Worm (Caenorhabditis elegans): ENCODE data around the gene str-116.
"Not testable (repeated sequence)": the region's sequence is repeated elsewhere in the genome, so short reads cannot be mapped to it uniquely, and the experiment has no call there.

The str-116 gene

DNA sequence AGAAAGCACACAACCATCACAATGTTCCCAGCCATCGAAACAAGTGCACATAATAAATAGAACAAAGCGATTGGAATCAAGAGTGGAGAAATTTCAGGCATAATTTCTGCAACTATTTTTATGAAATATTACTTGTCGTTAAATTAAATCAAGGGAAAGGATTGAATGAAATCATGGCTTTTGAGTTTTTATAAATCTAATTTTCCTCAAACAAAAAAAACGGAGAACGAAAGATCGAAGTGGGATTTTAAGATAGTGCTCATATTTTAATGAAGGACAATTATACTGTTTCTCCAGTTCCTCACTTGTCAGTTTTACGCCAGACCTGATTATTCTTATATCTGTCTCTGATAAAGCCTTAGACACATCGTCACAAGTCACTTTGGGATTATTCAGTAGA, 14.4 kb upstream of the str-116 start, which contains the start of gene srsx-33:
Gene srsx-33 (minus strand): TSS at position 101 of the 400 bp plus-strand sequence.
- no peak for TF ChIP-seq unc-62 (GFP tag; optimal IDR thresholded peaks at IDR 0.05)

DNA sequence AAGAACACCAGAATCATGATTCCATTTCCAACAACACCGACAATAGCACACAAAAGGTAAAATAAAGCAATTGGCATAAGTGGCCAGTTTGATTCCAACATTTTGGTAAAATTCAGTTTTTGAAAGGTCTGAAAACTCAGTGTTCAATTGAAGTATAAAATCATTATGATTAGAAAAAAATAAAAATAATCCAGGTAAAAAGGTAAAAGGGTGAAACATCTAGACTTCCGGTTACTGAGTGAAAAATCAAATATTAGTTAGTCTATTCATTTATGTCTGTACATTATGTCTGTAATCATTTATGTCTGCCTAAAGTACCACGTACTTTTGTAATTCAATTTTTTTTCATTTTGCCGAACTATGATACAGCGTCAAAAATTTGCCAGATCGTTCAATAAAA, 11.8 kb upstream of the str-116 start, which contains the start of gene srsx-31:
Gene srsx-31 (minus strand): TSS at position 101 of the 400 bp plus-strand sequence.
- TF ChIP-seq unc-62 (GFP tag; optimal IDR thresholded peaks at IDR 0.05), result no peak

DNA sequence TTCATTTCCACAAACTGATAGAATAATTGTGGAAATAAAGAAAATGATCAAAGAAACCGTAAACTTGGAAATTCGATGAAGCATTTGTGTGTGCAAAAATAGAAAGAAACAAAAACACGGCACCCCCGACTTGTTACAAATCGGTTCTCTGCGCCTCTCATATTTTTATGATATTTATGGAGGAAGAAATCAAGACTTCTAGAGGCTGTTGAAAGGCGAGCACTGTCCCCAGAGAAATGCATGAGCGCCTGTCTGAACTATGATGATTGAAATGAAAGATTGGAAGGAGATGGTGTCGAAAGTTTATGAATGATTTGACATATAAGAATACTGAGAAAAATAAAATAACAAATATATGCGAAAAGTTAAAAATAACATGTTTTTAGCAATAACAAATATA, 7.9 kb upstream of the str-116 start, which contains the start of gene lgc-36:
Gene lgc-36 (minus strand): TSS at position 101 of the 400 bp plus-strand sequence.
- TF ChIP-seq unc-62 (GFP tag; optimal IDR thresholded peaks at IDR 0.05), result no peak

DNA sequence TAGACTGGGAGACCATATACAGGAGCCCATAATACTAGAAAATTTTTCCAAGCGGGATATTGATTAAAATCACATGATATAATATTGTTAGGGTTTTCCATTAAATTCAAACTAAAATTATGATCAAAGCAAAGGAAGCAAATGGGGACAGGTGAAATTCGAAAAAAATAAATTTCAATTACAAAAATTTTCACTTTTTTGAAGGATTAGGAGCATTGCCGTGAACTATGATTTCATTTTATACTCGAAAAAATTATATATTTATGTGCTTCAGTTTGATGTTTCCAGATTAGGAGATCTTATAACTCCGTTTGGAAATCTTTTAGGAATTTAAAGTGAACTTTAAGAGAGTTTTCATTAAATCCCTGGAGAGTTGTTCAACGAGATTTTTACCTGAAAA, 6.2 kb upstream of the str-116 start, which contains the start of gene F07B10.7:
Gene F07B10.7 (minus strand): TSS at position 101 of the 400 bp plus-strand sequence.
- no peak for TF ChIP-seq unc-62 (GFP tag; optimal IDR thresholded peaks at IDR 0.05)

DNA sequence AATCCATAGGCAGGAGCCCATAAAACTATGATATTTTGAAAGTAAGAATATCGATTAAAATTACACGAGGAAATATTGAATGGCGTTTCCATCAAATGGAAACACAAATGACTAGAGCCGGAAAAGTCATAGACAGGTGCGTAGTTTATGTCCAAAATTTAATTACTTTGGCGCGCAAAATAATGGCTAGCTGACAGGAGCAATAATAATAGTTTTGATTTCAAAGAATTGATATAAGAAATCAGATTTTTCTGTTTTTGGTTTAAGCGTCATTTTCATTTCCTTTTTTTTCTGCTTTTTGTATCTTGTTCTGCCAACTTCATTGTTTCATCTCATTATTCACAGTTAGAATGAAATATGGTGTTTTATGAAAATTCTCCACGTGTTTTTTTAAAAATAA, 3.8 kb upstream of the str-116 start, which contains the start of gene F07B10.4:
Gene F07B10.4 (minus strand): TSS at position 101 of the 400 bp plus-strand sequence.
- TF ChIP-seq unc-62 (GFP tag; optimal IDR thresholded peaks at IDR 0.05), result no peak

DNA sequence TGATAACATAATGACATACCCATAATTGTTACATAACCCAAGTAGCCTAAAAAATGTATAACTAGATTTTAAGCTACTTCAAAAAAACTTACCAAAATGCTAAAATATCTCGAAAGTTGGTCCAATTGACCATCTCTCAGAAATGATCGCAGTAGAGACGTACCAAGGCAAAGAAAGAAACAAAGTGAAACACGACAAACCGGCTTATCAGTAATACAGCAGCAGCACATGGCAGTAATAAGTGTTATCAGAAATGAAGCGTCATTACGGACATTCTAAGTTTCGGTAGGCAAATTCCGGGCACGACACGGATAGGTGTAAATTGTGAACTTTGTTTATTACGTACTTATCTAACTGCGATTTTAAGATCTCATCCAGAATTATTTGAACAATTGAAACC, 1.3 kb upstream of the str-116 start, which contains the start of gene cln-3.1:
Gene cln-3.1 (minus strand): TSS at position 171 of the 400 bp plus-strand sequence.
- TF ChIP-seq unc-62 (GFP tag; optimal IDR thresholded peaks at IDR 0.05), result no peak

DNA sequence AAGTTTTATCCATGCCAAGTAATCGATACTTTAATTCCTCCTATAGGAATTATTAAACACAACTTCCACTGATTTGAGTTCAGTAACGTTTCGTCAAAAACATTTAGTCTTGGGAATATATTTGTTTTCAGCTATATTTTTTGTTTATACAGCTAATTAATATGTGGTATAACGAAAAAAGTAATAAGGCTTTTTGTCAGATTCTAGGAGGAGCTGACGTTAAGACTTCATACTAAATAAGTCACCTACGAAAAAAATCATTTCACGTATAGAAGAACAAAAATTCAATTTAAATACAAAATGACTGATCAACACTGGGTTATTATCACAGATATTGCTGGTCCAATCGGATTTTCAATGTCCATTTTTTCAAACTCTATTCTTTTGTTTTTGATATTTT, 2.0 kb downstream of the str-116 start, which contains the start of gene str-115:
Gene str-115 (plus strand): TSS at position 301 of the 400 bp plus-strand sequence.
- TF ChIP-seq unc-62 (GFP tag; optimal IDR thresholded peaks at IDR 0.05), result no peak

DNA sequence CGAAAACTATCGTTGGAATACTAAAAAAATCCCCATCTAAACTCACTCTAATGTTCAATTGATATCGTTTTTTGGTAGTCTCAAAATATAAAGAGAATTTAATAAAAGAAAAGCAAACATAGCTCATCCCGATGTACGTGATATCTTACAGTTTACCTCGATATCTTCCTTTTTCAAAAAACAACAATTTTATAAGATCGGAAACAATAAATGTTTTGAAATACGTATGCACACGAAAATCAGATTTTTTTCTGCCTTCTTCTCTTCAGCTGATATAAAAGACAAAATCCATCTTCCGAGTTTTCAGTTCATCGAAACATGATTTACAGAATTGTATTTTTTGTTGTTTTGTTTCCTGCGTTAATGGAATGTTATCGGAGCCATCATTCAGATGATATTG, 4.3 kb downstream of the str-116 start, which contains the start of gene clec-222:
Gene clec-222 (plus strand): TSS at position 301 of the 400 bp plus-strand sequence.
- no peak for TF ChIP-seq unc-62 (GFP tag; optimal IDR thresholded peaks at IDR 0.05)

DNA sequence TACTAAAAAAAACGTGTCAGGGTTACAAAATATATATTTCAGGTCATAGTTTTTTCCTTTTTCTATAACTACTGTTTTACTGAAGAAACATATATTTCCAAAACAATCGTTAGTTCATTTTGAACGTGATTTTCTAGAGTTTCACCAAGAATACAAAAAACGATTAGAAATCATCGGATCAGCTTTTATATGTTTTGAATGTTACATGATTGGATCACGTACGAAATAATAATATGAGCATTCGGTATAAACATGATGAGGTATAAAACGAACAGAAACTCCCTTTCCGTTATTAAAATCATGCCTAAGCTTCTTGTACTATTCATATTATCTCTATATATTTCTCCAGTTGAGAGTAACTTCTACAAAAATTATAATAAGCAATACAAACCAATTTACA, 6.1 kb downstream of the str-116 start, which contains the start of gene clec-223:
Gene clec-223 (plus strand): TSS at position 301 of the 400 bp plus-strand sequence.
- no peak for TF ChIP-seq unc-62 (GFP tag; optimal IDR thresholded peaks at IDR 0.05)

DNA sequence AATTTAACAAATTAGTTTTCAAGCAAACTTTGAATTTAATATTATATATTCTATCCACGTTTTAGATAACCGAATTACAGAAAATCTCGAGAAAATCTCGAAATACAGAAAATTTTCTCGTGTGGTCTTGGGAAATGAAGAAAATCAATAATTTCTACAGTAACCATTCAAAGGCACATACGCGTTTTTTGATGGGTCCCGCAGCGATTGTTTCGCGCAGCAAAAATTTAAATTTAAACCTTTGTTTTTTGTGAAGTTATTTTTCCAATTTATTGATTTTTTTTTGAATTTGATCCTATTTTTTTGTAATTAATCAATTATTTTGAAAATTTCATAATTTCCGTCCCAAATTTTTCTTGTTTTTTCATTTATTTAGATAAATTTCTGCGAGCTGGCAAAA, 12.8 kb downstream of the str-116 start:
- no peak for TF ChIP-seq unc-62 (GFP tag; optimal IDR thresholded peaks at IDR 0.05)

DNA sequence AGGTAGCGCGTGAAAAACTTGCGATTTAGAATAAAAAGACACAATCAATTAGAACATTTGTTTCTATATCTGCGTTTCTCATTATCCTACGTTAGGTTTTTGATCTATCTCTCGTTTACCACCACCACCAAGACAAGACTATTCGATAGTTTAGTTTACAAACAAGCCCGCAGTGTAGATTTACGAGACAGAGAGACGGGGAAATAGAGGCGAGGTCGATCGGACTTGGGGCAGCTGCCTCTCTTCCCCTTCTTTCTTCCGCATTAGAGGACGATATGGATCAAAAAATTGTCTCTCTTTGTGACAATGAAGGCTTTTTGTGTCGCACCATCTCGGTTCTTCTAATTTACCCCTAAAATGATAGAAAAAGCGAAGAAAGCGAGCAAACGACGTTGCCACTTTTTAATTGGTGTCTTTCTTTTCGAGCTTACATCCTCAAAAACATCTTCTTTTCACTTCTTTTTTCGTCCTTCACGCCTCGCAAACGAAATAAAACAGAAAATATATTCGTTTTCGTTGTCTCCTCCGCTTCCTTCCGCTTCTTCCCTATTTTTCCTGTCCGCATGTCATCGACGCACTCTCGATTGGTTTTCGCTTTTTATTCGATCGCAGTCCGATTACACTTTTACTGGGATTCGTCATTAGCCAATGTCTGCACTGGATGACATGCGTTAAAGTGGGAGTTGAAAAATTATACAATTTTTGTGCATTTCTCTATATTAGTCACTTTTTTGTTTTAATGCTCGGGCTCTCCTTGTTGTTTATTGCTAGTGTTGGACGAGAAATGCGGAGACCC, 14.8 kb downstream of the str-116 start:
- TF ChIP-seq unc-62 (GFP tag; optimal IDR thresholded peaks at IDR 0.05), result no peak

DNA sequence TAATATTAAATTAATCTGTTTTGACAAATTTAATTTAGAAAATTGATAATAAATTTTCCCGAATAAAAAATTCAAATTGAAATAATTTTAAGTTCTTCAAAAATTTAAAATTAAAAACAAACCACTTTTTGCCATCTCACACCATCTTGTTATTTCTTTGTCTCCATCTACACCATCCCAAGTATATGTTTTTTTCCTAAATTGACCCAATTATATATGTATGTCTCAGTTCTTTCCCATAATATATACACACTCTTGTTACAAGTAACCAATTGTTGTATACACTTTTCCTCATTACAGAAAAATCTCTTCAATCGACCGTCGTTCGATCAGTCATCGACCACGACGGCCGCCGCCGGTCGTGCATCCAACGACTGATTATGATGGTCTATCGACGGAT, 15.5 kb downstream of the str-116 start, which contains the start of gene gly-20:
Gene gly-20 (plus strand): TSS at position 301 of the 400 bp plus-strand sequence.
- no peak for TF ChIP-seq unc-62 (GFP tag; optimal IDR thresholded peaks at IDR 0.05)

DNA sequence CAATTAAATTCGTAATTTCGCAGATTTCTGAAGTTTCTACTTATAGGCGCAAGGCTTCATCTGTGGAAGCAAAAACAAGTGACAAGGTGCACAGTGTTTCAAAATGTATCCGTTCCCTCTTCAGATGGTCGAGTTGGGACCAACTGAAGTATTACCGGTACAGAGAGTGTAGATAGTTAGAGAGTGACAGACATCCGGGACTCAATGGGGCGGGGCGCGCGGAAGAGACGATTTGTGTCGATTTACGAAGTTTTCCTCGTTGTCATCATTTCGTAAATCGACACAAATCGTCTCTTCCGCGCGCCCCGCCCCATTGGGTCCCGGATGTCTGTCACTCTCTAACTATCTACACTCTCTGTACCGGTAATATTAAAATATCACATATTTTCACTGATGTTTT, 19.3 kb downstream of the str-116 start, which contains the start of gene C03E10.3:
Gene C03E10.3 (plus strand): TSS at position 301 of the 400 bp plus-strand sequence.
- not testable (repeated sequence) for TF ChIP-seq unc-62 (GFP tag; optimal IDR thresholded peaks at IDR 0.05)

DNA sequence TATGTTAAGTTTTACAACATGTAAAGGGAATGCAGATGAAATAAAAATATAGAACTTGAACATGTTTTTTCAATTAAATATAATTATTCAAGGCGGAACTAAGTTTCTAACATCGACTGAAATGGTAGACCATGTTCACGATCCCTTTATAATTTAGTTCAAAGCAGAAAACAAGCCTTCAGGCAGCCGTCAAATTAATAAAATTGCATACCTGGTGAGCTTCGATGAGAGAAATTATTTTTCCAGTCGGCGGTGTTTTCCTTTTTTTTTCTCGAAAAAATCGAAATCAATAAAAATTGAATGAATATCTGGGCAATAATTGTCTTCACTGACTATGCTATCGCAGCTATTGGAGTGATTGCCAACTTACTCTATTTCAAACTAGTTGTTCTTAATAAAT, 24.1 kb downstream of the str-116 start, which contains the start of gene C03E10.1:
Gene C03E10.1 (plus strand): TSS at position 301 of the 400 bp plus-strand sequence.
- no peak for TF ChIP-seq unc-62 (GFP tag; optimal IDR thresholded peaks at IDR 0.05)

DNA sequence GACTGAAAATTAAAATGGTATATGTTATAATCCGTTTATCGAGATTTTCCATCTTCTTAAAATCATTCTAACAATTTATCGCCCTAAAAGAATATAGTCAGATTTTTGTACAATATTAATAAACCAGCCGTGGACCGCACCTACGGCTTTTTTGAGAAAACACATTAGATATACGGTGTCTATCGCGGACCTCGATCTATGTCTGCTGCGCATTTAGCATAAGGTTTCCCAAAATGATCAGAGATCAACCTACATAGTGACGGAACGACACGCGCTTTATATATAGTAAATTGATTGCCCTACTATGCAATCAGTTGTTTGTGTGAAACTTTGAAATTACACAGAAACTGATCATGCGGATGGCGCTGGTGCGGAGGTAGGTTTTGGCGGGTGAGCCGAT, 25.9 kb downstream of the str-116 start:
- no peak for TF ChIP-seq unc-62 (GFP tag; optimal IDR thresholded peaks at IDR 0.05)

DNA sequence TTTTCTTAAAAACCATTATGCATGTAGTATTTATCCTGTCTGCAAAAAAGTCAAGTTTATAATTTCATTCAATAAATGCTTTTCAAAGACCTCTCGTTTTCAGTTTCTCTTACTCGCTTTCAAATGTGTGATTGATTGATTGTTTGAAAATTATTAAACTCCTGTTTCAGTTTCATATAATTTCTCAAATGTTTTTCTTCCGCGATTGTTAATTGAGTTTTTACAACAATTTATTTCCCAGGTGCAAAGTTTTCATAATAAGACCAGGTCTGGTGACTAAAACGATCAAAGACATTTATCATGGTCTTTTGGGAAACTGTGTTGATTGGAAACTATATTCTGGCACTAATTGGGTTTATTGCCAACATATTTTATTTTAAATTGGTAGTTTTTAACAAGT, 27.6 kb downstream of the str-116 start, which contains the start of gene T03F7.6:
Gene T03F7.6 (plus strand): TSS at position 301 of the 400 bp plus-strand sequence.
- TF ChIP-seq unc-62 (GFP tag; optimal IDR thresholded peaks at IDR 0.05), result no peak
